Worm (Caenorhabditis elegans): ENCODE results near the gene srbc-60.

ce11 chrV:810281-810862 lies 30.3 kb downstream of the srbc-60 start, which contains the start of gene R13D11.4:
- TF ChIP-seq zag-1 (tag; optimal IDR thresholded peaks at IDR 0.05) (no peak), ama-1 (optimal IDR thresholded peaks at IDR 0.05) (no peak), blmp-1 (tag; optimal IDR thresholded peaks at IDR 0.05) (no peak), elt-3 (tag; optimal IDR thresholded peaks at IDR 0.05) (no peak), aly-2 (tag; optimal IDR thresholded peaks at IDR 0.05) (no peak), jun-1 (tag; optimal IDR thresholded peaks at IDR 0.05) (no peak), nhr-28 (tag; optimal IDR thresholded peaks at IDR 0.05) (no peak), pqm-1 (tag; optimal IDR thresholded peaks at IDR 0.05) (no peak)

Data from whole organism, L1 larva.